Worm (Caenorhabditis elegans) whole organism, L1 larva: ENCODE data around the gene C14C10.10.
A peak's percentile ranks its signal among the peaks of the same experiment; 100 is the strongest.

ENCODE experiments used
- C16A3.4 ChIP-seq: fragments of 150-350 bp; optimal IDR thresholded peaks from 2 replicates; lab custom pipeline; 2014; ENCODE audit warnings: missing biosample characterization, missing genetic modification characterization
- C34B4.2 ChIP-seq: sonication (generic microtip); optimal IDR thresholded peaks from 2 replicates; lab custom pipeline; 2017; ENCODE audit warnings: mild to moderate bottlenecking, missing genetic modification characterization, missing compliant biosample characterization
- aha-1 ChIP-seq: fragments of 150-350 bp; optimal IDR thresholded peaks from 2 replicates; lab custom pipeline; 2014; ENCODE audit warnings: missing biosample characterization, missing genetic modification characterization
- aly-2 ChIP-seq: fragments of 150-350 bp; optimal IDR thresholded peaks from 2 replicates; lab custom pipeline; 2014; ENCODE audit warnings: missing biosample characterization, missing genetic modification characterization
- ama-1 ChIP-seq: fragments of 150-350 bp; optimal IDR thresholded peaks from 2 replicates; lab custom pipeline; 2014
- blmp-1 ChIP-seq: fragments of 150-350 bp; optimal IDR thresholded peaks from 2 replicates; lab custom pipeline; 2014; ENCODE audit warnings: missing biosample characterization, missing genetic modification characterization
- ceh-63 ChIP-seq: fragments of 200-800 bp; sonication (Bioruptor generic); optimal IDR thresholded peaks from 2 replicates; lab custom pipeline; 2018; ENCODE audit warnings: mild to moderate bottlenecking, missing genetic modification characterization, missing compliant biosample characterization
- ceh-88 ChIP-seq: fragments of 200-800 bp; sonication (Bioruptor generic); IDR thresholded peaks from 2 replicates; pipeline ENCODE4 v1.3.6; 2022; ENCODE audit warnings: missing genetic modification characterization, missing compliant biosample characterization
- ces-1 ChIP-seq: fragments of 150-350 bp; optimal IDR thresholded peaks from 2 replicates; lab custom pipeline; 2014; ENCODE audit warnings: missing biosample characterization, missing genetic modification reagents, missing genetic modification characterization
- efl-1 ChIP-seq, 4 experiments: fragments of 150-350 bp; optimal IDR thresholded peaks in 3 of 4; peaks in 1 of 4; 1 replicate in 1 of 4; 2 replicates in 3 of 4; lab custom pipeline; 2014; ENCODE audit warnings: missing biosample characterization in 2 of 4, missing genetic modification characterization in 2 of 4, missing genetic modification reagents in 2 of 4
- efl-3 ChIP-seq: fragments of 200-800 bp; sonication (Bioruptor generic); optimal IDR thresholded peaks from 2 replicates; lab custom pipeline; 2018; ENCODE audit warnings: mild to moderate bottlenecking, missing genetic modification characterization, missing compliant biosample characterization
- egl-13 ChIP-seq: sonication (generic microtip); optimal IDR thresholded peaks from 2 replicates; lab custom pipeline; 2016; ENCODE audit warnings: missing genotype, missing genetic modification reagents, missing genetic modification characterization, missing compliant biosample characterization
- elt-2 ChIP-seq: sonication (generic microtip); optimal IDR thresholded peaks from 2 replicates; lab custom pipeline; 2016; ENCODE audit warnings: missing genetic modification characterization, mild to moderate bottlenecking, inconsistent platforms, missing compliant biosample characterization, missing genetic modification reagents
- fkh-8 ChIP-seq: sonication (generic microtip); optimal IDR thresholded peaks from 2 replicates; lab custom pipeline; 2016; ENCODE audit warnings: mild to moderate bottlenecking, missing genetic modification characterization, missing compliant biosample characterization
- fos-1 ChIP-seq: fragments of 150-350 bp; optimal IDR thresholded peaks from 2 replicates; lab custom pipeline; 2014; ENCODE audit warnings: missing biosample characterization, missing genetic modification characterization
- grh-1 ChIP-seq: fragments of 200-800 bp; sonication (Bioruptor generic); IDR thresholded peaks from 2 replicates; pipeline ENCODE4 v1.3.6; 2022; ENCODE audit warnings: missing genetic modification reagents, missing genetic modification characterization, missing compliant biosample characterization
- hlh-17 ChIP-seq: fragments of 200-800 bp; sonication (Bioruptor generic); optimal IDR thresholded peaks from 2 replicates; lab custom pipeline; 2018; ENCODE audit warnings: missing genetic modification characterization, mild to moderate bottlenecking, missing compliant biosample characterization, moderate library complexity, borderline replicate concordance
- hlh-4 ChIP-seq: sonication (generic microtip); optimal IDR thresholded peaks from 2 replicates; lab custom pipeline; 2016; ENCODE audit warnings: mild to moderate bottlenecking, missing genetic modification characterization, missing compliant biosample characterization
- hpl-2 ChIP-seq: fragments of 150-350 bp; optimal IDR thresholded peaks from 2 replicates; lab custom pipeline; 2014; ENCODE audit warnings: missing biosample characterization, missing genetic modification reagents, missing genetic modification characterization
- irx-1 ChIP-seq: sonication (generic microtip); optimal IDR thresholded peaks from 2 replicates; lab custom pipeline; 2016; ENCODE audit warnings: missing genetic modification characterization, missing compliant biosample characterization
- isw-1 ChIP-seq: fragments of 200-800 bp; sonication (Bioruptor generic); IDR thresholded peaks from 2 replicates; pipeline ENCODE4 v1.3.6; 2022; ENCODE audit warnings: missing genetic modification characterization, missing compliant biosample characterization
- lin-13 ChIP-seq: fragments of 150-350 bp; optimal IDR thresholded peaks from 2 replicates; lab custom pipeline; 2014; ENCODE audit warnings: missing biosample characterization, missing genetic modification reagents, missing genetic modification characterization
- lin-14 ChIP-seq: fragments of 200-800 bp; sonication (Bioruptor generic); optimal IDR thresholded peaks from 2 replicates; lab custom pipeline; 2018; ENCODE audit warnings: mild to moderate bottlenecking, missing genetic modification characterization, moderate library complexity, missing compliant biosample characterization
- lin-35 ChIP-seq, 2 experiments: fragments of 150-350 bp; optimal IDR thresholded peaks; 2 replicates each; lab custom pipeline; 2014; ENCODE audit warnings: missing biosample characterization in 2 of 2, missing genetic modification characterization in 2 of 2, missing genetic modification reagents in 2 of 2
- lir-3 ChIP-seq: sonication (generic microtip); optimal IDR thresholded peaks from 2 replicates; lab custom pipeline; 2016; ENCODE audit warnings: mild to moderate bottlenecking, missing genetic modification characterization, moderate library complexity, missing compliant biosample characterization; ENCODE audit not compliant: poor library complexity
- lsy-2 ChIP-seq, 2 experiments: fragments of 150-350 bp; optimal IDR thresholded peaks; 2 replicates each; lab custom pipeline; 2014; ENCODE audit warnings: missing biosample characterization in 2 of 2, missing genetic modification characterization in 2 of 2
- mab-9 ChIP-seq: fragments of 200-800 bp; sonication (Bioruptor generic); IDR thresholded peaks from 2 replicates; pipeline ENCODE4 v1.3.6; 2022; ENCODE audit warnings: missing genetic modification reagents, missing genetic modification characterization, missing compliant biosample characterization
- mdl-1 ChIP-seq, 2 experiments: fragments of 150-350 bp; optimal IDR thresholded peaks; 2 replicates each; lab custom pipeline; 2014 to 2017; ENCODE audit warnings: missing biosample characterization in 2 of 2, missing genetic modification characterization in 2 of 2, inconsistent platforms in 1 of 2
- mef-2 ChIP-seq: fragments of 150-350 bp; optimal IDR thresholded peaks from 2 replicates; lab custom pipeline; 2014; ENCODE audit warnings: missing biosample characterization, missing genetic modification characterization
- mep-1 ChIP-seq: fragments of 150-350 bp; optimal IDR thresholded peaks from 2 replicates; lab custom pipeline; 2014; ENCODE audit warnings: missing biosample characterization, missing genetic modification characterization
- nhr-19 ChIP-seq: fragments of 200-800 bp; sonication (Bioruptor generic); conservative IDR thresholded peaks from 2 replicates; pipeline ENCODE4 v1.3.6; 2022; ENCODE audit warnings: missing genetic modification characterization, missing compliant biosample characterization
- nhr-20 ChIP-seq: sonication (generic microtip); optimal IDR thresholded peaks from 2 replicates; lab custom pipeline; 2016; ENCODE audit warnings: mild to moderate bottlenecking, missing genetic modification characterization, missing compliant biosample characterization
- nhr-237 ChIP-seq: fragments of 150-350 bp; optimal IDR thresholded peaks from 2 replicates; lab custom pipeline; 2014; ENCODE audit warnings: missing biosample characterization, missing genetic modification characterization
- nhr-28 ChIP-seq: fragments of 150-350 bp; optimal IDR thresholded peaks from 2 replicates; lab custom pipeline; 2014; ENCODE audit warnings: missing biosample characterization, missing genetic modification characterization
- nhr-71 ChIP-seq: sonication (generic microtip); optimal IDR thresholded peaks from 2 replicates; lab custom pipeline; 2016; ENCODE audit warnings: mild to moderate bottlenecking, missing genetic modification characterization, moderate library complexity, missing compliant biosample characterization
- nhr-85 ChIP-seq: sonication (generic microtip); peaks from one replicate; lab custom pipeline; 2016; ENCODE audit warnings: missing genetic modification characterization, inconsistent platforms, missing compliant biosample characterization
- nhr-90 ChIP-seq: sonication (generic microtip); optimal IDR thresholded peaks from 2 replicates; lab custom pipeline; 2016; ENCODE audit warnings: mild to moderate bottlenecking, missing genetic modification characterization, missing compliant biosample characterization; ENCODE audit not compliant: poor library complexity
- pag-3 ChIP-seq: sonication (generic microtip); optimal IDR thresholded peaks from 2 replicates; lab custom pipeline; 2017; ENCODE audit warnings: missing genetic modification characterization, mild to moderate bottlenecking, missing compliant biosample characterization, antibody characterized with exemption, borderline replicate concordance; ENCODE audit not compliant: insufficient read depth
- pqm-1 ChIP-seq: sonication (generic microtip); optimal IDR thresholded peaks from 3 replicates; lab custom pipeline; 2017; ENCODE audit warnings: missing biosample characterization, missing genetic modification characterization
- skn-1 ChIP-seq: fragments of 150-350 bp; optimal IDR thresholded peaks from 2 replicates; lab custom pipeline; 2014; ENCODE audit warnings: missing biosample characterization, missing genetic modification characterization
- snu-23 ChIP-seq: sonication (generic microtip); optimal IDR thresholded peaks from 2 replicates; lab custom pipeline; 2016; ENCODE audit warnings: missing genetic modification characterization, missing compliant biosample characterization
- sox-4 ChIP-seq: sonication (generic microtip); optimal IDR thresholded peaks from 2 replicates; lab custom pipeline; 2016; ENCODE audit warnings: missing genetic modification characterization, missing compliant biosample characterization
- swsn-7 ChIP-seq: sonication (generic microtip); optimal IDR thresholded peaks from 2 replicates; lab custom pipeline; 2016; ENCODE audit warnings: missing genetic modification characterization, missing compliant biosample characterization
- tbx-2 ChIP-seq: sonication (generic microtip); optimal IDR thresholded peaks from 2 replicates; lab custom pipeline; 2016; ENCODE audit warnings: missing genetic modification characterization, missing compliant biosample characterization
- unc-130 ChIP-seq: fragments of 150-350 bp; optimal IDR thresholded peaks from 2 replicates; lab custom pipeline; 2017; ENCODE audit warnings: missing biosample characterization, missing genetic modification characterization, inconsistent platforms
- vab-15 ChIP-seq: sonication (generic microtip); optimal IDR thresholded peaks from 2 replicates; lab custom pipeline; 2017; ENCODE audit warnings: missing genotype, mild to moderate bottlenecking, missing genetic modification characterization, missing compliant biosample characterization
- xbp-1 ChIP-seq: sonication (generic microtip); optimal IDR thresholded peaks from 2 replicates; lab custom pipeline; 2016; ENCODE audit warnings: missing genetic modification characterization, missing compliant biosample characterization
- zip-4 ChIP-seq: fragments of 200-800 bp; sonication (Bioruptor generic); optimal IDR thresholded peaks from 2 replicates; lab custom pipeline; 2018; ENCODE audit warnings: mild to moderate bottlenecking, missing genetic modification characterization, moderate library complexity, missing compliant biosample characterization
- ztf-11 ChIP-seq, 2 experiments: sonication (generic microtip); optimal IDR thresholded peaks; 2 replicates each; lab custom pipeline; 2016 to 2017; ENCODE audit warnings: missing genetic modification characterization in 2 of 2, missing biosample characterization in 1 of 2, missing compliant biosample characterization in 1 of 2

Gene C14C10.10

ce11 chrV:12636248-12636647 lies 37.3 kb upstream of the C14C10.10 start (continued):
- TF ChIP-seq nhr-85 (tag; lab: Kevin White, UChicago): peak; percentile 85
- TF ChIP-seq xbp-1 (tag; lab: Kevin White, UChicago): no peak
- no peak for TF ChIP-seq efl-1 (optimal IDR thresholded peaks at IDR 0.05; lab: Kevin White, UChicago)
- TF ChIP-seq efl-1 (GFP tag; optimal IDR thresholded peaks at IDR 0.05 in 1 of 2; lab: Kevin White, UChicago): peak in 1 of 2 experiments; percentile 36
- peak; percentile 87 for TF ChIP-seq lin-14 (GFP tag; lab: Kevin White, UChicago)
- TF ChIP-seq sox-4: no peak
- TF ChIP-seq ces-1 (GFP tag; lab: Kevin White, UChicago): no peak
- TF ChIP-seq nhr-237 (tag; lab: Kevin White, UChicago): no peak
- no peak for TF ChIP-seq nhr-28
- peak; percentile 91 for TF ChIP-seq nhr-71 (tag; lab: Kevin White, UChicago)
- peak; percentile 21 for TF ChIP-seq tbx-2 (tag; lab: Kevin White, UChicago)
- TF ChIP-seq pag-3 (tag; lab: Kevin White, UChicago): no peak
- TF ChIP-seq hlh-17 (GFP tag; lab: Kevin White, UChicago): no peak
- no peak for TF ChIP-seq ceh-63 (GFP tag; lab: Kevin White, UChicago)
- TF ChIP-seq ceh-88 (GFP tag; lab: Robert Waterston, UW): no peak
- TF ChIP-seq aha-1: peak; percentile 33
- TF ChIP-seq hlh-4 (tag; lab: Kevin White, UChicago): no peak
- no peak for TF ChIP-seq mep-1 (tag; lab: Kevin White, UChicago)
- TF ChIP-seq mdl-1 (tag; optimal IDR thresholded peaks at IDR 0.05; lab: Kevin White, UChicago): peak in 1 of 2 experiments; percentile 3
- TF ChIP-seq ama-1 (lab: Kevin White, UChicago): no peak
- TF ChIP-seq blmp-1 (tag; lab: Kevin White, UChicago): peak; percentile 54
- TF ChIP-seq efl-3 (GFP tag; lab: Kevin White, UChicago): no peak
- peak; percentile 15 for TF ChIP-seq irx-1 (tag; lab: Kevin White, UChicago)
- TF ChIP-seq snu-23 (GFP tag; lab: Kevin White, UChicago): no peak
- TF ChIP-seq unc-130 (tag; lab: Kevin White, UChicago): peak; percentile 27
- TF ChIP-seq isw-1 (GFP tag; lab: Robert Waterston, UW): no peak
- peak; percentile 83 for TF ChIP-seq nhr-19 (GFP tag; lab: Robert Waterston, UW)
- no peak for TF ChIP-seq egl-13 (tag; lab: Kevin White, UChicago)
- TF ChIP-seq mef-2 (tag; lab: Kevin White, UChicago): peak; percentile 60
- TF ChIP-seq hpl-2 (GFP tag; lab: Kevin White, UChicago): no peak

ce11 chrV:12635218-12635617 lies 36.3 kb upstream of the C14C10.10 start:
- TF ChIP-seq tbx-2 (tag; lab: Kevin White, UChicago) (peak; percentile 65), mab-9 (no peak), irx-1 (tag; lab: Kevin White, UChicago) (peak; percentile 57), lin-13 (GFP tag; lab: Kevin White, UChicago) (peak; percentile 58), lsy-2 (tag; optimal IDR thresholded peaks at IDR 0.05; lab: Kevin White, UChicago) (peak; percentile 66 to 69), zip-4 (GFP tag; lab: Kevin White, UChicago) (no peak), fos-1 (tag; lab: Kevin White, UChicago) (no peak), aly-2 (tag; lab: Kevin White, UChicago) (no peak), blmp-1 (tag; lab: Kevin White, UChicago) (peak; percentile 70), pag-3 (tag; lab: Kevin White, UChicago) (no peak), nhr-71 (tag; lab: Kevin White, UChicago) (peak; percentile 91), lin-14 (GFP tag; lab: Kevin White, UChicago) (peak; percentile 90), ztf-11 (tag; optimal IDR thresholded peaks at IDR 0.05; lab: Kevin White, UChicago) (no peak), lin-35 (GFP tag; optimal IDR thresholded peaks at IDR 0.05; lab: Kevin White, UChicago) (peak; percentile 7 to 84), nhr-85 (tag; lab: Kevin White, UChicago) (peak; percentile 98), elt-2 (tag; lab: Kevin White, UChicago) (peak; percentile 66), C34B4.2 (no peak), egl-13 (tag; lab: Kevin White, UChicago) (no peak), swsn-7 (tag; lab: Kevin White, UChicago) (peak; percentile 20), skn-1 (tag; lab: Kevin White, UChicago) (peak; percentile 58), nhr-237 (tag; lab: Kevin White, UChicago) (no peak), C16A3.4 (peak; percentile 59), pqm-1 (tag; lab: Kevin White, UChicago) (no peak), grh-1 (GFP tag; lab: Robert Waterston, UW) (peak; percentile 87), nhr-19 (GFP tag; lab: Robert Waterston, UW) (peak; percentile 79), xbp-1 (tag; lab: Kevin White, UChicago) (peak; percentile 26), mep-1 (tag; lab: Kevin White, UChicago) (peak; percentile 81), lir-3 (tag; lab: Kevin White, UChicago) (peak; percentile 70), fkh-8 (no peak), mdl-1 (tag; optimal IDR thresholded peaks at IDR 0.05; lab: Kevin White, UChicago) (peak in 1 of 2 experiments; percentile 91), vab-15 (tag; lab: Kevin White, UChicago) (no peak), nhr-90 (tag; lab: Kevin White, UChicago) (peak; percentile 91), nhr-20 (tag; lab: Kevin White, UChicago) (peak; percentile 96)
